Worm (Caenorhabditis elegans): ENCODE data around the gene nhr-93.

Gene nhr-93

ce11 chrV:3530403-3530802, 7.8 kb downstream of the nhr-93 start, which contains the start of gene srbc-66:
srbc-66 (plus strand) TSS chrV:3530703.
- TF ChIP-seq K09A11.1 (tag; optimal IDR thresholded peaks at IDR 0.05; ENCODE audit: insufficient read depth): no peak
- no peak for TF ChIP-seq fax-1 (tag; optimal IDR thresholded peaks at IDR 0.05)
- no peak for TF ChIP-seq pqm-1 (tag; optimal IDR thresholded peaks at IDR 0.05)
- TF ChIP-seq hlh-6 (tag; optimal IDR thresholded peaks at IDR 0.05): no peak
- TF ChIP-seq dmd-4 (tag; optimal IDR thresholded peaks at IDR 0.05; ENCODE audit: borderline replicate concordance): no peak
- TF ChIP-seq syd-9 (tag; optimal IDR thresholded peaks at IDR 0.05): no peak
- no peak for TF ChIP-seq ceh-30 (tag; optimal IDR thresholded peaks at IDR 0.05)
- TF ChIP-seq ceh-24 (tag; optimal IDR thresholded peaks at IDR 0.05): no peak
- TF ChIP-seq pax-1 (tag; optimal IDR thresholded peaks at IDR 0.05): no peak
- TF ChIP-seq ceh-2 (tag; optimal IDR thresholded peaks at IDR 0.05): no peak
- TF ChIP-seq pros-1 (tag; optimal IDR thresholded peaks at IDR 0.05): no peak
- TF ChIP-seq unc-42 (tag; optimal IDR thresholded peaks at IDR 0.05): no peak

- TF ChIP-seq syd-9 (tag; optimal IDR thresholded peaks at IDR 0.05) (no peak), K02D7.2 (tag; optimal IDR thresholded peaks at IDR 0.05) (no peak), elt-2 (tag; optimal IDR thresholded peaks at IDR 0.05) (no peak), ama-1 (optimal IDR thresholded peaks at IDR 0.05) (no peak), pag-3 (tag; optimal IDR thresholded peaks at IDR 0.05; ENCODE audit: borderline replicate concordance) (no peak), ceh-14 (tag; optimal IDR thresholded peaks at IDR 0.05) (no peak), nhr-232 (tag; optimal IDR thresholded peaks at IDR 0.05) (no peak), unc-42 (tag; optimal IDR thresholded peaks at IDR 0.05) (no peak), pros-1 (tag; optimal IDR thresholded peaks at IDR 0.05) (no peak), madf-2 (tag; optimal IDR thresholded peaks at IDR 0.05) (no peak), tbx-7 (tag; optimal IDR thresholded peaks at IDR 0.05) (no peak), elt-4 (tag; optimal IDR thresholded peaks at IDR 0.05) (no peak), pat-9 (tag; optimal IDR thresholded peaks at IDR 0.05) (no peak), ztf-16 (tag; optimal IDR thresholded peaks at IDR 0.05) (no peak), fax-1 (tag; optimal IDR thresholded peaks at IDR 0.05) (no peak), tbx-2 (tag; optimal IDR thresholded peaks at IDR 0.05) (no peak), K09A11.1 (tag; optimal IDR thresholded peaks at IDR 0.05; ENCODE audit: insufficient read depth) (no peak), T23F11.4 (GFP tag; optimal IDR thresholded peaks at IDR 0.05) (no peak), unc-3 (GFP tag; conservative IDR thresholded peaks at IDR 0.05) (no peak), unc-3 (tag; optimal IDR thresholded peaks at IDR 0.05) (no peak)
These were observed 11.3 kb downstream of the nhr-93 start, which contains the start of gene str-260 for ce11 chrV:3526882-3527281. str-260 (plus strand) TSS chrV:3527182.

- no peak for TF ChIP-seq unc-42 (tag; optimal IDR thresholded peaks at IDR 0.05)
These were observed 13.2 kb downstream of the nhr-93 start, which contains the start of gene T24A6.7 for ce11 chrV:3524970-3525369. T24A6.7 (plus strand) TSS chrV:3525270.

- TF ChIP-seq K09A11.1 (tag; optimal IDR thresholded peaks at IDR 0.05; ENCODE audit: insufficient read depth): no peak
- TF ChIP-seq C08G9.2 (tag; optimal IDR thresholded peaks at IDR 0.05): no peak
- TF ChIP-seq eyg-1 (tag; optimal IDR thresholded peaks at IDR 0.05): no peak
- no peak for TF ChIP-seq ahr-1 (tag; optimal IDR thresholded peaks at IDR 0.05)
- no peak for TF ChIP-seq syd-9 (tag; optimal IDR thresholded peaks at IDR 0.05)
- no peak for TF ChIP-seq hlh-13 (GFP tag; optimal IDR thresholded peaks at IDR 0.05)
- no peak for TF ChIP-seq ttx-3 (tag; optimal IDR thresholded peaks at IDR 0.05)
- TF ChIP-seq C38D4.7 (GFP tag; optimal IDR thresholded peaks at IDR 0.05): no peak
These were observed 14.9 kb downstream of the nhr-93 start, which contains the start of gene irg-1 for ce11 chrV:3523262-3523661. irg-1 (plus strand) TSS chrV:3523587.

ce11 chrV:3517889-3518288, 20.3 kb downstream of the nhr-93 start, which contains the start of gene str-227:
str-227 (plus strand) TSS chrV:3518189.
- no peak for TF ChIP-seq lin-11 (tag; optimal IDR thresholded peaks at IDR 0.05)
- TF ChIP-seq unc-55 (GFP tag; optimal IDR thresholded peaks at IDR 0.05): no peak
- TF ChIP-seq gmeb-2 (tag; optimal IDR thresholded peaks at IDR 0.05): no peak
- TF ChIP-seq ama-1 (optimal IDR thresholded peaks at IDR 0.05): no peak
- no peak for TF ChIP-seq ceh-24 (tag; optimal IDR thresholded peaks at IDR 0.05)
- TF ChIP-seq pag-3 (tag; optimal IDR thresholded peaks at IDR 0.05; ENCODE audit: borderline replicate concordance): no peak
- no peak for TF ChIP-seq ahr-1 (tag; optimal IDR thresholded peaks at IDR 0.05)
- TF ChIP-seq sdc-2 (tag; optimal IDR thresholded peaks at IDR 0.05): no peak
- TF ChIP-seq pha-4 (tag; optimal IDR thresholded peaks at IDR 0.05): no peak
- no peak for TF ChIP-seq unc-86 (tag; optimal IDR thresholded peaks at IDR 0.05)
- no peak for TF ChIP-seq sox-2 (GFP tag; IDR thresholded peaks at IDR 0.05)
- no peak for TF ChIP-seq nhr-232 (tag; optimal IDR thresholded peaks at IDR 0.05)
- TF ChIP-seq elt-4 (tag; optimal IDR thresholded peaks at IDR 0.05): no peak
- no peak for TF ChIP-seq rnt-1 (tag; optimal IDR thresholded peaks at IDR 0.05)
- TF ChIP-seq ceh-6 (GFP tag; optimal IDR thresholded peaks at IDR 0.05): no peak
- TF ChIP-seq hlh-30 (tag; optimal IDR thresholded peaks at IDR 0.05; ENCODE audit: insufficient read depth): no peak
- no peak for TF ChIP-seq odd-2 (tag; optimal IDR thresholded peaks at IDR 0.05)
- no peak for TF ChIP-seq ceh-45 (GFP tag; IDR thresholded peaks at IDR 0.05)
- no peak for TF ChIP-seq ztf-16 (tag; optimal IDR thresholded peaks at IDR 0.05)
